Worm (Caenorhabditis elegans) whole organism, mixed stage, embryonic: ENCODE results near the gene maph-9.

ENCODE experiments used
- M03D4.4 ChIP-seq: sonication (generic microtip); optimal IDR thresholded peaks from 2 replicates; lab custom pipeline; 2017; ENCODE audit warnings: mild to moderate bottlenecking, missing genetic modification characterization, missing compliant biosample characterization
- bed-3 ChIP-seq: fragments of 200-800 bp; sonication (Bioruptor generic); optimal IDR thresholded peaks from 3 replicates; lab custom pipeline; 2018; ENCODE audit warnings: mild to moderate bottlenecking, missing genetic modification characterization, moderate library complexity, missing compliant biosample characterization
- blmp-1 ChIP-seq: fragments of 150-350 bp; optimal IDR thresholded peaks from 2 replicates; lab custom pipeline; 2014; ENCODE audit warnings: missing biosample characterization, missing genetic modification characterization
- ceh-39 ChIP-seq: fragments of 150-350 bp; optimal IDR thresholded peaks from 2 replicates; lab custom pipeline; 2014; ENCODE audit warnings: missing biosample characterization, missing genetic modification characterization
- ceh-43 ChIP-seq: fragments of 200-800 bp; sonication (Bioruptor generic); optimal IDR thresholded peaks from 2 replicates; lab custom pipeline; 2018; ENCODE audit warnings: mild to moderate bottlenecking, missing genetic modification characterization, moderate library complexity, missing compliant biosample characterization
- ceh-83 ChIP-seq: fragments of 200-800 bp; sonication (Bioruptor generic); optimal IDR thresholded peaks from 2 replicates; lab custom pipeline; 2018; ENCODE audit warnings: mild to moderate bottlenecking, missing genetic modification characterization, missing compliant biosample characterization
- ces-1 ChIP-seq: fragments of 150-350 bp; optimal IDR thresholded peaks from 2 replicates; lab custom pipeline; 2014; ENCODE audit warnings: missing biosample characterization, missing genetic modification reagents, missing genetic modification characterization
- cnd-1 ChIP-seq: fragments of 200-800 bp; sonication (Bioruptor generic); optimal IDR thresholded peaks from 2 replicates; lab custom pipeline; 2018; ENCODE audit warnings: mild to moderate bottlenecking, missing genetic modification characterization, missing compliant biosample characterization
- drap-1 ChIP-seq: fragments of 200-800 bp; sonication (Bioruptor generic); optimal IDR thresholded peaks from 3 replicates; lab custom pipeline; 2018; ENCODE audit warnings: mild to moderate bottlenecking, missing genetic modification characterization, missing compliant biosample characterization
- flh-1 ChIP-seq: fragments of 200-800 bp; sonication (Bioruptor generic); optimal IDR thresholded peaks from 2 replicates; lab custom pipeline; 2018; ENCODE audit warnings: mild to moderate bottlenecking, missing genetic modification characterization, moderate library complexity, missing compliant biosample characterization
- ham-2 ChIP-seq: fragments of 200-800 bp; sonication (Bioruptor generic); optimal IDR thresholded peaks from 2 replicates; lab custom pipeline; 2018; ENCODE audit warnings: mild to moderate bottlenecking, missing genetic modification characterization, missing compliant biosample characterization
- hlh-1 ChIP-seq: fragments of 150-350 bp; optimal IDR thresholded peaks from 2 replicates; lab custom pipeline; 2014; ENCODE audit warnings: missing biosample characterization, missing genetic modification reagents, missing genetic modification characterization
- lin-32 ChIP-seq: fragments of 200-800 bp; sonication (Bioruptor generic); optimal IDR thresholded peaks from 2 replicates; lab custom pipeline; 2018; ENCODE audit warnings: mild to moderate bottlenecking, missing genetic modification characterization, missing compliant biosample characterization
- lsy-2 ChIP-seq: fragments of 150-350 bp; optimal IDR thresholded peaks from 2 replicates; lab custom pipeline; 2014; ENCODE audit warnings: missing biosample characterization, missing genetic modification characterization
- mab-5 ChIP-seq: fragments of 150-350 bp; optimal IDR thresholded peaks from 2 replicates; lab custom pipeline; 2014; ENCODE audit warnings: missing biosample characterization, missing genetic modification characterization
- nhr-12 ChIP-seq: fragments of 150-350 bp; optimal IDR thresholded peaks from 2 replicates; lab custom pipeline; 2014; ENCODE audit warnings: missing biosample characterization, missing genetic modification characterization
- nhr-2 ChIP-seq: fragments of 150-350 bp; optimal IDR thresholded peaks from 2 replicates; lab custom pipeline; 2014; ENCODE audit warnings: missing biosample characterization, missing genetic modification characterization
- nhr-237 ChIP-seq: fragments of 150-350 bp; optimal IDR thresholded peaks from 2 replicates; lab custom pipeline; 2014; ENCODE audit warnings: missing biosample characterization, missing genetic modification characterization
- nhr-28 ChIP-seq: fragments of 150-350 bp; optimal IDR thresholded peaks from 2 replicates; lab custom pipeline; 2014; ENCODE audit warnings: missing biosample characterization, missing genetic modification characterization
- pha-4 ChIP-seq: fragments of 150-350 bp; optimal IDR thresholded peaks from 2 replicates; lab custom pipeline; 2018; ENCODE audit warnings: missing biosample characterization, missing genetic modification reagents, missing genetic modification characterization
- sem-2 ChIP-seq: fragments of 200-800 bp; sonication (Bioruptor generic); optimal IDR thresholded peaks from 2 replicates; lab custom pipeline; 2018; ENCODE audit warnings: mild to moderate bottlenecking, missing genetic modification characterization, missing compliant biosample characterization
- snpc-4 ChIP-seq: fragments of 150-350 bp; optimal IDR thresholded peaks from 2 replicates; lab custom pipeline; 2014; ENCODE audit warnings: missing biosample characterization, missing genetic modification characterization
- sptf-1 ChIP-seq: sonication (generic microtip); optimal IDR thresholded peaks from 2 replicates; lab custom pipeline; 2017; ENCODE audit warnings: mild to moderate bottlenecking, missing genetic modification characterization, moderate library complexity, missing compliant biosample characterization
- tbx-8 ChIP-seq: fragments of 200-800 bp; sonication (Bioruptor generic); optimal IDR thresholded peaks from 2 replicates; lab custom pipeline; 2018; ENCODE audit warnings: mild to moderate bottlenecking, missing genetic modification characterization, moderate library complexity, missing compliant biosample characterization
- unc-120 ChIP-seq: sonication (generic microtip); optimal IDR thresholded peaks from 2 replicates; lab custom pipeline; 2017; ENCODE audit warnings: missing genetic modification characterization, missing compliant biosample characterization; ENCODE audit not compliant: poor library complexity, severe bottlenecking
- unc-39 ChIP-seq: fragments of 150-350 bp; optimal IDR thresholded peaks from 2 replicates; lab custom pipeline; 2014; ENCODE audit warnings: missing biosample characterization, missing genetic modification characterization
- zip-8 ChIP-seq: fragments of 150-350 bp; optimal IDR thresholded peaks from 2 replicates; lab custom pipeline; 2014; ENCODE audit warnings: missing biosample characterization, missing genetic modification characterization
- ztf-11 ChIP-seq: fragments of 150-350 bp; optimal IDR thresholded peaks from 2 replicates; lab custom pipeline; 2014; ENCODE audit warnings: missing biosample characterization, missing genetic modification characterization

maph-9 gene

ce11 chrIV:7156356-7156755, at the start of gene maph-9:
Gene maph-9, plus strand, starts transcription at chrIV:7156628.
- no peak for TF ChIP-seq tbx-8 (GFP tag; lab: Kevin White, UChicago)
- peak; percentile 16 for TF ChIP-seq ztf-11 (tag; lab: Kevin White, UChicago)
- peak; percentile 1 for TF ChIP-seq lsy-2 (tag; lab: Kevin White, UChicago)
- TF ChIP-seq ceh-43 (GFP tag; lab: Kevin White, UChicago): peak; percentile 19
- no peak for TF ChIP-seq unc-120
- peak; percentile 57 for TF ChIP-seq sptf-1 (tag; lab: Kevin White, UChicago)
- TF ChIP-seq hlh-1 (tag; lab: Kevin White, UChicago): no peak
- no peak for TF ChIP-seq flh-1 (GFP tag; lab: Kevin White, UChicago)
- no peak for TF ChIP-seq ceh-39 (tag; lab: Kevin White, UChicago)
- TF ChIP-seq ces-1 (GFP tag; lab: Kevin White, UChicago): no peak

DNA sequence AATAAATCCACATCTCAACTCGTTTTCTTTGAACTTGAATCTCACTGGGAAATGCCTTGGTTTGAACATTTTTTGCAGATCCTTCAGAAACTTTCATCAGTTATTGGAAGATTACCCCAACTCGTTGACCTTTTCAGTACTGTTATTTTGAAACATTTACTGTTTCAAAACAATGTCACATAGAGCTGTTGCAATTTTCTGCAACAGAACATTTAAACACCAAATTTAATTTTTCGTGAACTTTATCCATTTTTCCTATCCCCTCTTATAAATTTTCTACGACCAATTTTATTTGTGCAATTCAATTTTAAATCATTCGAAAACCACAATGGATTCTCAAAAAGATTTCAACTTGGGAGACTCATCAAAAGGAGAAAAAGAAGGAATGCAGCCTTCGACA, 48.5 kb upstream of the maph-9 start, which contains the start of gene ZC477.2:
TSS of gene ZC477.2 (plus strand) at position 301 of the 400 bp plus-strand sequence.
- TF ChIP-seq blmp-1 (tag; lab: Kevin White, UChicago) (no peak), ceh-39 (tag; lab: Kevin White, UChicago) (no peak), zip-8 (tag; lab: Kevin White, UChicago) (no peak), ztf-11 (tag; lab: Kevin White, UChicago) (no peak), cnd-1 (no peak), drap-1 (GFP tag; lab: Kevin White, UChicago) (no peak), mab-5 (tag; lab: Kevin White, UChicago) (no peak), pha-4 (tag; lab: Kevin White, UChicago) (no peak), tbx-8 (GFP tag; lab: Kevin White, UChicago) (no peak), lsy-2 (tag; lab: Kevin White, UChicago) (no peak), lin-32 (GFP tag; lab: Kevin White, UChicago) (no peak), nhr-2 (no peak), unc-120 (no peak)

DNA sequence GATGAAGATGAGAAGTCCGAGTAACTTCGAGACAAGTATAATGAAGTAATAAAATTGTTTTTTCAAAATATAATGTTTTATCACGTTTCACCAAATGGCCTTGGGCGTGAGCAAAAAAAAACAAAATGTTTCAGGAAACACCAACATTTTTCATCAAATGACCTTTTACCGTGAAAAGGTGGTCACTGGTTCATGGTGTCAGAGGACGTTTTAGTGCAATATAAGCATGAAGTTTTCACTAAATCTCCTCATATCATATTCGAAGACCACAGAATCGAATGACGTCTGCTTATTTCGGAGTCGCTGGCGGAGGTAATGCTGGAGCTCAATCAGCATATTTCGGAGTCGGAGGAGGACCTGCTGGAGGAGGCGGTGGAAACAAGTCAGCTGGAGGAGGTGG, 45.1 kb upstream of the maph-9 start, which contains the start of the genes ZC477.7 and ssq-3:
TSS of gene ZC477.7 (minus strand) at position 101 of the 400 bp plus-strand sequence.
TSS of gene ssq-3 (plus strand) at position 251 of the 400 bp plus-strand sequence.
- no peak for TF ChIP-seq nhr-237 (tag; lab: Kevin White, UChicago)
- no peak for TF ChIP-seq hlh-1 (tag; lab: Kevin White, UChicago)
- TF ChIP-seq flh-1 (GFP tag; lab: Kevin White, UChicago): no peak
- TF ChIP-seq zip-8 (tag; lab: Kevin White, UChicago): no peak
- no peak for TF ChIP-seq sptf-1 (tag; lab: Kevin White, UChicago)
- no peak for TF ChIP-seq nhr-2
- TF ChIP-seq ceh-83 (GFP tag; lab: Kevin White, UChicago): no peak
- no peak for TF ChIP-seq ceh-39 (tag; lab: Kevin White, UChicago)
- TF ChIP-seq ces-1 (GFP tag; lab: Kevin White, UChicago): no peak
- TF ChIP-seq M03D4.4 (tag; lab: Kevin White, UChicago): no peak
- TF ChIP-seq tbx-8 (GFP tag; lab: Kevin White, UChicago): no peak
- no peak for TF ChIP-seq nhr-28 (tag; lab: Kevin White, UChicago)
- TF ChIP-seq bed-3 (GFP tag; lab: Kevin White, UChicago): no peak
- no peak for TF ChIP-seq sem-2
- TF ChIP-seq pha-4 (tag; lab: Kevin White, UChicago): no peak
- no peak for TF ChIP-seq ham-2 (GFP tag; lab: Kevin White, UChicago)
- no peak for TF ChIP-seq snpc-4 (tag; lab: Kevin White, UChicago)
- TF ChIP-seq ceh-43 (GFP tag; lab: Kevin White, UChicago): no peak
- TF ChIP-seq unc-39 (tag; lab: Kevin White, UChicago): no peak

DNA sequence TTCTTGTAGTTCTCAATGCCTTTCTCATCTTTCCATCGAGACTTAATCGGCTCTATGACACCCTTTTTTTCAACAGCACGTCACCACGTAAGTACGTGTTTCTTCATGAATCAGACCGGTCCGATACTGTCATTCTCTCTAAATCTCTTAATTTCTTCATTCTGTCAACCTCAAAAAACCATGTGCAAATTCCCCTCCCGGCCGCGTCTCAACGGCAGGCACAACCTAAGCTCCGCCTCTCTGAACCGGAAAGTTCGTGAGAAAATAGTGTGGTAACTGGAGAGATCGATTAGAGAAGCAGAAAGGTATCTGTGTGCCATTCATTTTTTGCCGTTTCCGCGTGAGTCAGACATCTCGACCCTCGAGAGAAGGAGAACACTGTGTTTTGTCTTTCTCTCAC, 41.8 kb upstream of the maph-9 start, which contains the start of gene nas-8:
TSS of gene nas-8 (plus strand) at position 301 of the 400 bp plus-strand sequence.
- TF ChIP-seq unc-120 (no peak), ztf-11 (tag; lab: Kevin White, UChicago) (no peak), ceh-39 (tag; lab: Kevin White, UChicago) (no peak), pha-4 (tag; lab: Kevin White, UChicago) (no peak), unc-39 (tag; lab: Kevin White, UChicago) (no peak), lin-32 (GFP tag; lab: Kevin White, UChicago) (no peak), zip-8 (tag; lab: Kevin White, UChicago) (no peak), ceh-43 (GFP tag; lab: Kevin White, UChicago) (no peak), nhr-237 (tag; lab: Kevin White, UChicago) (no peak), tbx-8 (GFP tag; lab: Kevin White, UChicago) (no peak), ces-1 (GFP tag; lab: Kevin White, UChicago) (no peak), mab-5 (tag; lab: Kevin White, UChicago) (no peak), nhr-12 (no peak)
